Fruit fly (Drosophila melanogaster): ENCODE results near the gene CG13982.

DNA sequence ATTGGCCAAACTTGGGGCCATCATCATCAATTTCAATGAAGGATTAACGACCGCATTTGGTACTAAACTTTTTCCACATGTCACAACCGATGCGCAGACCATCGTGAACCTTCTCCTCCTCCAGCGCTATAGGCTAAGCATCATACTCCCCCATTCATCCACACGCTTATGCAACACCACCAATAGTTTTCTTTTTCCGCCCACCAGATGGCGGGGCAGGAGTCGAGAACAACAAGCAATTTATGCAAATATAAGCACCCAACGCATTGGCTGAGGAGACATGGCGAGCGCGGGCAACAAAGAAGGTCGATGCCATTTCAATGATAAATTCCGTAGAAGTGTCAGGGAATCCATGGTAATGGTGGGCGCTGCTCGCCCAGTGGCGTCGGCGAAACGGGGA is 20.6 kb upstream of the CG13982 start:
- TF ChIP-seq Crg-1 (GFP tag; optimal IDR thresholded peaks at IDR 0.05), result no peak
- TF ChIP-seq cic (GFP tag; optimal IDR thresholded peaks at IDR 0.05), result no peak
- no peak for TF ChIP-seq bab1 (GFP tag; optimal IDR thresholded peaks at IDR 0.05)
